Worm (Caenorhabditis elegans) whole organism, early embryonic: ENCODE results near the gene F47C12.13.
A peak's percentile ranks its signal among the peaks of the same experiment; 100 is the strongest.

Experiments used
- B0310.2 ChIP-seq: sonication (generic microtip); optimal IDR thresholded peaks from 2 replicates; lab custom pipeline; 2016; ENCODE audit warnings: mild to moderate bottlenecking, missing genetic modification characterization, missing compliant biosample characterization
- F13C5.2 ChIP-seq: sonication (generic microtip); optimal IDR thresholded peaks from 2 replicates; lab custom pipeline; 2017; ENCODE audit warnings: mild to moderate bottlenecking, missing genetic modification characterization, inconsistent platforms, missing compliant biosample characterization
- aly-1 ChIP-seq: sonication (generic microtip); optimal IDR thresholded peaks from 2 replicates; lab custom pipeline; 2016; ENCODE audit warnings: missing genetic modification characterization, missing compliant biosample characterization
- ama-1 ChIP-seq: fragments of 150-350 bp; optimal IDR thresholded peaks from 2 replicates; lab custom pipeline; 2014
- ceh-13 ChIP-seq: fragments of 200-800 bp; sonication (Bioruptor generic); optimal IDR thresholded peaks from 2 replicates; lab custom pipeline; 2018; ENCODE audit warnings: mild to moderate bottlenecking, missing genetic modification characterization, missing compliant biosample characterization
- ceh-36 ChIP-seq: sonication (generic microtip); optimal IDR thresholded peaks from 2 replicates; lab custom pipeline; 2016; ENCODE audit warnings: missing genetic modification characterization, inconsistent platforms, missing compliant biosample characterization
- ets-7 ChIP-seq: sonication (generic microtip); optimal IDR thresholded peaks from 2 replicates; lab custom pipeline; 2016; ENCODE audit warnings: missing genotype, missing genetic modification characterization, missing compliant biosample characterization
- flt-1 ChIP-seq: fragments of 200-800 bp; sonication (Bioruptor generic); IDR thresholded peaks from 2 replicates; pipeline ENCODE4 v1.3.6; 2022; ENCODE audit warnings: missing genetic modification characterization, missing compliant biosample characterization
- hmbx-1 ChIP-seq: sonication (generic microtip); optimal IDR thresholded peaks from 2 replicates; lab custom pipeline; 2016; ENCODE audit warnings: mild to moderate bottlenecking, missing genetic modification characterization, missing compliant biosample characterization
- hmg-4 ChIP-seq: fragments of 200-800 bp; sonication (Bioruptor generic); optimal IDR thresholded peaks from 2 replicates; lab custom pipeline; 2018; ENCODE audit warnings: mild to moderate bottlenecking, missing genetic modification characterization, missing compliant biosample characterization
- hnd-1 ChIP-seq: sonication (generic microtip); optimal IDR thresholded peaks from 2 replicates; lab custom pipeline; 2016; ENCODE audit warnings: missing genetic modification characterization, missing compliant biosample characterization
- pes-1 ChIP-seq: fragments of 200-800 bp; sonication (Bioruptor generic); IDR thresholded peaks from 2 replicates; pipeline ENCODE4 v1.3.6; 2022; ENCODE audit warnings: missing genetic modification reagents, missing genetic modification characterization, missing compliant biosample characterization
- scrt-1 ChIP-seq: fragments of 200-800 bp; sonication (Bioruptor generic); IDR thresholded peaks from 2 replicates; pipeline ENCODE4 v1.3.6; 2022; ENCODE audit warnings: missing genetic modification characterization, missing compliant biosample characterization
- sea-1 ChIP-seq: fragments of 200-800 bp; sonication (Bioruptor generic); conservative IDR thresholded peaks from 2 replicates; pipeline ENCODE4 v1.3.6; 2022; ENCODE audit warnings: missing genetic modification characterization, missing compliant biosample characterization
- tbx-11 ChIP-seq: fragments of 200-800 bp; sonication (Bioruptor generic); IDR thresholded peaks from 2 replicates; pipeline ENCODE4 v1.3.6; 2022; ENCODE audit warnings: missing genetic modification characterization, missing compliant biosample characterization
- tbx-37 ChIP-seq: fragments of 200-800 bp; sonication (Bioruptor generic); conservative IDR thresholded peaks from 2 replicates; pipeline ENCODE4 v1.3.6; 2022; ENCODE audit warnings: missing genetic modification reagents, missing genetic modification characterization, missing compliant biosample characterization
- tra-4 ChIP-seq: sonication (generic microtip); optimal IDR thresholded peaks from 2 replicates; lab custom pipeline; 2017; ENCODE audit warnings: missing genetic modification characterization, missing compliant biosample characterization

The F47C12.13 gene

ce11 chrIV:4007697-4008096 lies 13.5 kb upstream of the F47C12.13 start, which contains the start of gene W02C12.2:
TSS of gene W02C12.2 (minus strand) at chrIV:4007973.
- no peak for TF ChIP-seq F13C5.2 (tag; lab: Kevin White, UChicago)
- no peak for TF ChIP-seq ceh-13 (GFP tag; lab: Kevin White, UChicago)
- TF ChIP-seq pes-1 (GFP tag; lab: Robert Waterston, UW), result no peak

- no peak for TF ChIP-seq tbx-37
- no peak for TF ChIP-seq ceh-36 (tag; lab: Kevin White, UChicago)
- TF ChIP-seq ama-1, result no peak
- no peak for TF ChIP-seq hnd-1 (tag; lab: Kevin White, UChicago)
- no peak for TF ChIP-seq B0310.2 (tag; lab: Kevin White, UChicago)
- TF ChIP-seq ets-7, result no peak
- no peak for TF ChIP-seq hmbx-1 (tag; lab: Kevin White, UChicago)
Measured at ce11 chrIV:4005166-4005565, 10.9 kb upstream of the F47C12.13 start.

DNA sequence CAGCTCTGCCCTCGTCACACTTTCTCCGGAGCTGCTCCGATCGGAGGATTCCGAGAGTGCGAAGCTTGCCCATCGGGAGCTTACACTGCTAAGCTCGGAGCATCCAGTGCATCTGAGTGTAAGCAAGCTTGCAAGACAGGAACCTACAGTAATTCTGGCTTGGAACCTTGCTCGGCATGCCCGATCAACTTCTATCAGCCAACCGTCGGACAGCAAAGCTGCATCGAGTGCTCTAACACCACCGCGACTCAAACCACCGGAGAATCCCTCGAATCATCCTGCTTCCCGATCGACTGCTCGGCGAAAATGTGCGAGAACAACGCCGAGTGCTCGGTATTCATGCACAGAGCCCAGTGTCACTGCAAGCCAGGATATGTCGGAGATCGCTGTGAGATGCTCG lies 10.0 kb upstream of the F47C12.13 start:
- no peak for TF ChIP-seq F13C5.2 (tag; lab: Kevin White, UChicago)
- TF ChIP-seq hnd-1 (tag; lab: Kevin White, UChicago), result no peak
- no peak for TF ChIP-seq hmbx-1 (tag; lab: Kevin White, UChicago)
- TF ChIP-seq hmg-4 (GFP tag; lab: Kevin White, UChicago), result no peak
- TF ChIP-seq tra-4 (tag; lab: Kevin White, UChicago), result no peak
- TF ChIP-seq tbx-11 (GFP tag; lab: Robert Waterston, UW), result no peak
- TF ChIP-seq ama-1, result no peak
- no peak for TF ChIP-seq flt-1 (GFP tag; lab: Robert Waterston, UW)
- no peak for TF ChIP-seq ceh-36 (tag; lab: Kevin White, UChicago)
- no peak for TF ChIP-seq scrt-1 (GFP tag; lab: Robert Waterston, UW)
- TF ChIP-seq B0310.2 (tag; lab: Kevin White, UChicago), result no peak
- no peak for TF ChIP-seq tbx-37
- TF ChIP-seq pes-1 (GFP tag; lab: Robert Waterston, UW), result no peak
- TF ChIP-seq aly-1 (tag; lab: Kevin White, UChicago), result no peak
- TF ChIP-seq ceh-13 (GFP tag; lab: Kevin White, UChicago), result no peak

- no peak for TF ChIP-seq aly-1 (tag; lab: Kevin White, UChicago)
- TF ChIP-seq hmbx-1 (tag; lab: Kevin White, UChicago), result no peak
- TF ChIP-seq ama-1, result no peak
- TF ChIP-seq ceh-36 (tag; lab: Kevin White, UChicago), result no peak
- no peak for TF ChIP-seq ets-7
- no peak for TF ChIP-seq tra-4 (tag; lab: Kevin White, UChicago)
- no peak for TF ChIP-seq sea-1 (GFP tag; lab: Robert Waterston, UW)
- no peak for TF ChIP-seq scrt-1 (GFP tag; lab: Robert Waterston, UW)
- no peak for TF ChIP-seq flt-1 (GFP tag; lab: Robert Waterston, UW)
- no peak for TF ChIP-seq tbx-11 (GFP tag; lab: Robert Waterston, UW)
Measured at ce11 chrIV:3999662-4000061, 5.4 kb upstream of the F47C12.13 start.

- TF ChIP-seq tra-4 (tag; lab: Kevin White, UChicago), result no peak
- no peak for TF ChIP-seq flt-1 (GFP tag; lab: Robert Waterston, UW)
- no peak for TF ChIP-seq F13C5.2 (tag; lab: Kevin White, UChicago)
Measured at ce11 chrIV:3998517-3998916, 4.3 kb upstream of the F47C12.13 start, which contains the start of gene F47C12.8. TSS of gene F47C12.8 (minus strand) at chrIV:3998617.

- TF ChIP-seq hmg-4 (GFP tag; lab: Kevin White, UChicago) (no peak), ets-7 (no peak), tbx-37 (no peak), flt-1 (GFP tag; lab: Robert Waterston, UW) (no peak), sea-1 (GFP tag; lab: Robert Waterston, UW) (no peak), hmbx-1 (tag; lab: Kevin White, UChicago) (no peak), ceh-36 (tag; lab: Kevin White, UChicago) (no peak), F13C5.2 (tag; lab: Kevin White, UChicago) (no peak), tbx-11 (GFP tag; lab: Robert Waterston, UW) (no peak), scrt-1 (GFP tag; lab: Robert Waterston, UW) (no peak), ama-1 (no peak), pes-1 (GFP tag; lab: Robert Waterston, UW) (no peak), B0310.2 (tag; lab: Kevin White, UChicago) (no peak), tra-4 (tag; lab: Kevin White, UChicago) (no peak)
Measured at ce11 chrIV:3995384-3995783, 1.2 kb upstream of the F47C12.13 start, which contains the start of gene F47C12.7. TSS of gene F47C12.7 (minus strand) at chrIV:3995484.

DNA sequence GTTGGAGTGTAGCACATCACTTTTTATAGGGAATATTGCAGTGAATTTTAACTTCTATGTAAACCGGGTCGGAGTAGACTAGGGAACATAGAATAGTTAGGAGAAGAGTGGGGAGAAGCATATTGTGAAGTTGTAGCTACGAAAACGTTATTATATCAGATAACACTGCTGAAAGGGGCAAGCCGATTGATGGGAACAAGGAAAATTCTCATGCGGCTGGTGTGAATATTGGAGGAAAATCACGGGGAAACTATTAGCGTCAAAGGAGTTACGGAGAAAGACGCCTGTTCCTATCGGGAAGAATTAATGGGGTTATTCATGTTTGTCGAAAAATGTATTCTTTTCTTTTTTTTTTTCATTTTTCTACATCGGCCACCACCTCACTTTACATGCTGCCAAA lies 926 bp downstream of the F47C12.13 start, which contains the start of gene F47C12.6:
TSS of gene F47C12.6 (minus strand) at position 101 of the 400 bp plus-strand sequence.
- TF ChIP-seq ets-7 (no peak), ceh-36 (tag; lab: Kevin White, UChicago) (no peak), B0310.2 (tag; lab: Kevin White, UChicago) (no peak), sea-1 (GFP tag; lab: Robert Waterston, UW) (no peak), tbx-11 (GFP tag; lab: Robert Waterston, UW) (no peak), flt-1 (GFP tag; lab: Robert Waterston, UW) (no peak), ceh-13 (GFP tag; lab: Kevin White, UChicago) (no peak), ama-1 (no peak), hmg-4 (GFP tag; lab: Kevin White, UChicago) (no peak), tbx-37 (no peak), pes-1 (GFP tag; lab: Robert Waterston, UW) (no peak), aly-1 (tag; lab: Kevin White, UChicago) (no peak), hnd-1 (tag; lab: Kevin White, UChicago) (no peak)

ce11 chrIV:3988638-3989152 lies 5.5 kb downstream of the F47C12.13 start, which contains the start of gene clec-78:
TSS of gene clec-78 (plus strand) at chrIV:3989102.
- TF ChIP-seq hnd-1 (tag; lab: Kevin White, UChicago), result no peak
- no peak for TF ChIP-seq ama-1
- no peak for TF ChIP-seq F13C5.2 (tag; lab: Kevin White, UChicago)
- TF ChIP-seq B0310.2 (tag; lab: Kevin White, UChicago), result peak; percentile 35
